Worm (Caenorhabditis elegans) whole organism, L1 larva: Measurements from ENCODE around the gene Y62H9A.12.

Experiments used
- fkh-4 ChIP-seq: sonication (generic microtip); optimal IDR thresholded peaks from 2 replicates; lab custom pipeline; 2016; ENCODE audit warnings: missing compliant biosample characterization, missing genetic modification characterization, borderline replicate concordance
- fos-1 ChIP-seq: fragments of 150-350 bp; optimal IDR thresholded peaks from 2 replicates; lab custom pipeline; 2014; ENCODE audit warnings: missing biosample characterization, missing genetic modification characterization
- isw-1 ChIP-seq: fragments of 200-800 bp; sonication (Bioruptor generic); IDR thresholded peaks from 2 replicates; pipeline ENCODE4 v1.3.6; 2022; ENCODE audit warnings: missing genetic modification characterization, missing compliant biosample characterization
- lin-15B ChIP-seq: fragments of 150-350 bp; sonication (generic microtip); optimal IDR thresholded peaks from 3 replicates; lab custom pipeline; 2014; ENCODE audit warnings: missing biosample characterization, missing genetic modification characterization
- skn-1 ChIP-seq: fragments of 150-350 bp; optimal IDR thresholded peaks from 2 replicates; lab custom pipeline; 2014; ENCODE audit warnings: missing biosample characterization, missing genetic modification characterization
- sptf-1 ChIP-seq: fragments of 150-350 bp; optimal IDR thresholded peaks from 2 replicates; lab custom pipeline; 2014; ENCODE audit warnings: missing biosample characterization, missing genetic modification characterization

ce11 chrX:11962050-11962788 is 48.3 kb downstream of the Y62H9A.12 start:
- no peak for TF ChIP-seq isw-1 (GFP tag; lab: Robert Waterston, UW)
- TF ChIP-seq sptf-1 (tag; lab: Kevin White, UChicago) = no peak
- no peak for TF ChIP-seq fos-1 (tag; lab: Kevin White, UChicago)
- no peak for TF ChIP-seq skn-1
- no peak for TF ChIP-seq lin-15B
- TF ChIP-seq fkh-4 (tag; lab: Kevin White, UChicago) = no peak
